Worm (Caenorhabditis elegans): ENCODE data around the gene Y37D8A.5.

The Y37D8A.5 gene

DNA sequence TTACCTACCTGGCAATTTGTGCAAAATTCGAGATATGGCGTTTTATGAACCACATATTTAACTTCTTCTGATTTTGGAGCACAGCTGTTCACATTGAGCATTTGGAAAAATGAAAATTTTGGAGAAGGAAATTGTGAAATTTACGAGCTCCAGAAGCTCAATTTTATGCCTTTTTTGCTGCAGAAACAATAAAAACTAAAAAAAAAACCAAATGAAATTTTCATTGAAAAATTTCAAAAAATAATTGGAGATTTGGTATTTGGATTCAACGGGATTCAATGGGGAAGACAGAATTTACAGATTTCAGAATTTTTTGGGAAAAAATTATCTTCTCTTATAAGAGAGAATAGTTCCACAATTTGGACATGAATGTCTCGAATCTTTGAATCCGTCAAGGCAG is 1.3 kb upstream of the Y37D8A.5 start, which contains the start of gene Y37D8A.26:
Gene Y37D8A.26 (minus strand): TSS at position 101 of the 400 bp plus-strand sequence.
- TF ChIP-seq ceh-24 (tag; optimal IDR thresholded peaks at IDR 0.05) = no peak
- no peak for TF ChIP-seq nhr-11 (tag; optimal IDR thresholded peaks at IDR 0.05)
- TF ChIP-seq dmd-4 (tag; optimal IDR thresholded peaks at IDR 0.05; ENCODE audit: borderline replicate concordance) = no peak
- no peak for TF ChIP-seq T23F11.4 (GFP tag; optimal IDR thresholded peaks at IDR 0.05)
- TF ChIP-seq ceh-48 (tag; optimal IDR thresholded peaks at IDR 0.05) = no peak
- TF ChIP-seq ama-1 (optimal IDR thresholded peaks at IDR 0.05) = no peak
- TF ChIP-seq K09A11.1 (tag; optimal IDR thresholded peaks at IDR 0.05; ENCODE audit: insufficient read depth) = no peak

DNA sequence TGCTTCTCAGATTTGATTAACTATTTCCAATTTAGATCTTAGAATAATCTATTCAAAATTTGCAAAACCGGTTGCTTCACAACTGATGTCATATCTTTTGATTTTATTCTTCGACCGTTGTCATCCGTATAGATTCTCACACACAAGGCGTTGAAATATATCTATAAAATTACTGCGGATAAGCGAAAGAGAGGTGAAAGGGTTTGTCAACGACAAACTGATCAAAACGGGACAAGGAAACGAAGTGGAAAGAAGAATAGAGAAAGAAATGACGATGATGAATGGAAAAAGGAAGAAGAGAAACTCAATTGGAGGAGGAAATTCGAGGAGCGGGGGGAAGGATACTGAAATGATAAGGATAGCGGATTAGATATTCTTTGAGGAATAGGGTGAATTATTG is 4.3 kb downstream of the Y37D8A.5 start:
- TF ChIP-seq lim-6 (tag; optimal IDR thresholded peaks at IDR 0.05) (no peak), unc-42 (tag; optimal IDR thresholded peaks at IDR 0.05) (no peak), zip-5 (tag; optimal IDR thresholded peaks at IDR 0.05) (no peak), tbx-2 (tag; optimal IDR thresholded peaks at IDR 0.05) (no peak), ceh-34 (tag; optimal IDR thresholded peaks at IDR 0.05) (no peak), dmd-4 (tag; optimal IDR thresholded peaks at IDR 0.05; ENCODE audit: borderline replicate concordance) (no peak), ceh-22 (tag; optimal IDR thresholded peaks at IDR 0.05) (no peak), lin-11 (tag; optimal IDR thresholded peaks at IDR 0.05) (no peak), ceh-18 (tag; optimal IDR thresholded peaks at IDR 0.05) (no peak), ceh-24 (tag; optimal IDR thresholded peaks at IDR 0.05) (no peak), fax-1 (tag; optimal IDR thresholded peaks at IDR 0.05) (no peak), fkh-6 (tag; optimal IDR thresholded peaks at IDR 0.05) (no peak)

DNA sequence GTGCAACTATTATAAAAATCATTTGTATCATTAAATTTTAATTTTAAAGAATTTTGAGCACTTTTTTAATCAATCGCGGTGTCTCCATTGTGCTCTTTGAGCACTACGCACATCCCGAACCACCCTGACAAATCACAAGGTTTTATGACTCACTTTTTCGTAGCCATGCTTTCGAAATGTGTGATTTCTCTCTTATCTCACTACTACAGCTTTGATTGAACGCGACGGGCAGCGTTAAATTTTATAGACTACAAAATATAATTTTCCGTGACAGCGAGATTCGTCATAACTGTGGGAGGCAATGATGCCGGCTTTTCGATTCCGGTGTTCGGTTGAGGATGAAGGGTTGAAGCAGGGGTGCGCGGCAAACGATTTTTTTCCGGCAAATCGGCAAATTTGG is 5.6 kb downstream of the Y37D8A.5 start:
- TF ChIP-seq ceh-14 (tag; optimal IDR thresholded peaks at IDR 0.05) (no peak), ttx-3 (tag; optimal IDR thresholded peaks at IDR 0.05) (no peak), pat-9 (tag; optimal IDR thresholded peaks at IDR 0.05) (no peak), ahr-1 (tag; optimal IDR thresholded peaks at IDR 0.05) (no peak)

DNA sequence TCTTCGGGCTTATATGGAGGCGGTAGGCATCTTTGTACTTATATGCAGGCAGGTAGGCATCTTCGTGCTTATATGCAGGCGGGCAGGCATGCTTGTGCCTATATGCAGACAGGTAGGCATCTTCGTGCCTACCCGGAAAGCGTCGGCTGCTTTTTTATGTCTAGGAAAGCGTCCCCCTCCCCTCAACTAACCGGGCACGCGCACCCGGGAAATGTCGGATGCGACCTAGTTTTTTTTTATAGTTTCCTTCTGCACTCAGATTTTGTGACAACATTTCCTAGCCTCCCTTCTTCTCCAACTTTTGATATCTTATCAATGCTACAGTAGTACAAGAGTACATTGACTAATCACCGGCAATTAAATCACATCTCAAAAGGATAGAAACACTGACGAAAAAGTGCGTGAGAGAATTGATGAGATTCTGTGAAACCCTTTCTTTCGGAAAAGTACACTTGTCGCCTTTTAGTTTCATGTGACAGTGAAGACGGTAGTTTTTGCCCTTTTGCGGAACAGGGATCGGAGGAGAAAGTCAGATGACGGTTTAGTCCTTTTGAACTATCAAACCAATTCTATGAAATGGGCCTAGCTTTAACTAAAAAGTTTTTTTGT is 6.2 kb downstream of the Y37D8A.5 start:
- TF ChIP-seq ceh-30 (tag; optimal IDR thresholded peaks at IDR 0.05) (no peak), hlh-13 (GFP tag; optimal IDR thresholded peaks at IDR 0.05) (no peak), sdc-2 (tag; optimal IDR thresholded peaks at IDR 0.05) (no peak), nhr-11 (tag; optimal IDR thresholded peaks at IDR 0.05) (no peak), ahr-1 (tag; optimal IDR thresholded peaks at IDR 0.05) (no peak), mec-3 (tag; optimal IDR thresholded peaks at IDR 0.05; ENCODE audit: borderline replicate concordance) (no peak), lin-11 (tag; optimal IDR thresholded peaks at IDR 0.05) (no peak), F13H6.1 (tag; optimal IDR thresholded peaks at IDR 0.05) (no peak), C38D4.7 (GFP tag; optimal IDR thresholded peaks at IDR 0.05) (no peak), dve-1 (tag; optimal IDR thresholded peaks at IDR 0.05) (no peak), nfya-1 (tag; optimal IDR thresholded peaks at IDR 0.05) (no peak), ceh-45 (GFP tag; IDR thresholded peaks at IDR 0.05) (no peak), dmd-4 (tag; optimal IDR thresholded peaks at IDR 0.05; ENCODE audit: borderline replicate concordance) (no peak), ceh-48 (tag; optimal IDR thresholded peaks at IDR 0.05) (no peak), ztf-16 (tag; optimal IDR thresholded peaks at IDR 0.05) (no peak), sox-4 (tag; optimal IDR thresholded peaks at IDR 0.05) (no peak), K09A11.1 (tag; optimal IDR thresholded peaks at IDR 0.05; ENCODE audit: insufficient read depth) (no peak), unc-86 (tag; optimal IDR thresholded peaks at IDR 0.05) (no peak)

DNA sequence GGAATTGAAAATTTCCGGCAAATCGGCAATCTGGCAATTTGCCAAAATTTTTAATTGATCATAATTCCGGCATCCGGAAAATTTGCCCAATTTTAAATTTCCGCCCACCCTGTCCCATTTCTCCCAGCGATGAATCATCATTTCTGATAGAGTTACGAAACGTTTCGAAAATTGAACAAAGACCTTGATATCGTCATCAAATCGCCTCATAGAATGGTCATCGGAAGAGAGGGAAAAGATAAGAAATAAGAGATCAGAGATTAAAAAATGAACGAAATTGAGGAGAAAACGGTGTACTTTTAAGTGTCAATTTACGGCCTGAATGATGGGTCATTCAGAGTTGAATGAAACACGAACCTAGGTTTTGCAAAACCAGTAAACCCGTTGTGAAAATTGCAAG is 7.7 kb downstream of the Y37D8A.5 start:
- TF ChIP-seq ceh-14 (tag; optimal IDR thresholded peaks at IDR 0.05) (no peak), gmeb-2 (tag; optimal IDR thresholded peaks at IDR 0.05) (no peak), tbx-2 (tag; optimal IDR thresholded peaks at IDR 0.05) (no peak), ceh-34 (tag; optimal IDR thresholded peaks at IDR 0.05) (no peak), pat-9 (tag; optimal IDR thresholded peaks at IDR 0.05) (no peak), ceh-31 (tag; optimal IDR thresholded peaks at IDR 0.05) (no peak), C38D4.7 (GFP tag; optimal IDR thresholded peaks at IDR 0.05) (no peak), ref-2 (tag; optimal IDR thresholded peaks at IDR 0.05) (no peak), dmd-4 (tag; optimal IDR thresholded peaks at IDR 0.05; ENCODE audit: borderline replicate concordance) (no peak), pha-2 (tag; optimal IDR thresholded peaks at IDR 0.05) (no peak), hlh-6 (tag; optimal IDR thresholded peaks at IDR 0.05) (no peak)

All from whole organism, late embryonic.